Worm (Caenorhabditis elegans): ENCODE data around the gene ist-1.

- TF ChIP-seq med-1 (GFP tag; optimal IDR thresholded peaks at IDR 0.05; ENCODE audit: insufficient read depth) (no peak), ztf-29 (GFP tag; IDR thresholded peaks at IDR 0.05) (no peak), ztf-23 (GFP tag; IDR thresholded peaks at IDR 0.05) (no peak)
These were observed 29.4 kb downstream of the ist-1 start, which contains the start of gene C54D1.7 for ce11 chrX:7155879-7156278.
